Fruit fly (Drosophila melanogaster): ENCODE data around the gene CG7099.
A peak's percentile ranks its signal among the peaks of the same experiment; 100 is the strongest.

CG7099 gene

dm6 chr2L:13414525-13415481 lies 27.4 kb downstream of the CG7099 start, which contains the start of the genes CG16956, CG42784 and CG43850 (continued):
- TF ChIP-seq usp (GFP tag; optimal IDR thresholded peaks at IDR 0.05) (no peak), CG4730 (GFP tag; IDR thresholded peaks at IDR 0.05) (no peak), CG11456 (GFP tag; IDR thresholded peaks at IDR 0.05) (no peak), Ravus (GFP tag; IDR thresholded peaks at IDR 0.05) (no peak), CG12942 (GFP tag; optimal IDR thresholded peaks at IDR 0.05) (no peak), CG7556 (GFP tag; optimal IDR thresholded peaks at IDR 0.05) (peak; percentile 48), CG12071 (GFP tag; optimal IDR thresholded peaks at IDR 0.05) (peak; percentile 89), Sox102F (GFP tag; optimal IDR thresholded peaks at IDR 0.05) (peak; percentile 18), Ada2b (GFP tag; IDR thresholded peaks at IDR 0.05) (no peak), jing (GFP tag; optimal IDR thresholded peaks at IDR 0.05) (no peak), CG17361 (GFP tag; IDR thresholded peaks at IDR 0.05) (no peak), hkb (optimal IDR thresholded peaks at IDR 0.05) (no peak), hkb (GFP tag; IDR thresholded peaks at IDR 0.05) (no peak; the same call in 1 of the 2 replicates), gsb-n (tag; optimal IDR thresholded peaks at IDR 0.05) (no peak), CG30020 (tag; optimal IDR thresholded peaks at IDR 0.05) (no peak), CkIIα-i1 (GFP tag; IDR thresholded peaks at IDR 0.05) (no peak), slou (GFP tag; optimal IDR thresholded peaks at IDR 0.05) (no peak), pzg (GFP tag; optimal IDR thresholded peaks at IDR 0.05) (peak; percentile 19), CG4360 (GFP tag; IDR thresholded peaks at IDR 0.05) (no peak), CG6689 (GFP tag; IDR thresholded peaks at IDR 0.05) (no peak), CG18262 (tag; optimal IDR thresholded peaks at IDR 0.05) (no peak), CG12299 (tag; optimal IDR thresholded peaks at IDR 0.05) (peak; percentile 82), CG18599 (GFP tag; optimal IDR thresholded peaks at IDR 0.05) (peak; percentile 88), CG16779 (GFP tag; IDR thresholded peaks at IDR 0.05) (no peak), Rfx (GFP tag; IDR thresholded peaks at IDR 0.05) (peak; percentile 69), gcm2 (GFP tag; optimal IDR thresholded peaks at IDR 0.05) (no peak), Hsf (GFP tag; optimal IDR thresholded peaks at IDR 0.05) (peak; percentile 17), Dip3 (GFP tag; optimal IDR thresholded peaks at IDR 0.05) (no peak), CG17829 (tag; optimal IDR thresholded peaks at IDR 0.05) (no peak), CG10654 (GFP tag; optimal IDR thresholded peaks at IDR 0.05) (no peak), Ets97D (GFP tag; optimal IDR thresholded peaks at IDR 0.05) (peak; percentile 97), Lim3 (GFP tag; IDR thresholded peaks at IDR 0.05) (no peak), wek (GFP tag; optimal IDR thresholded peaks at IDR 0.05) (peak; percentile 80), Deaf1 (tag; optimal IDR thresholded peaks at IDR 0.05) (peak; percentile 48), luna (GFP tag; optimal IDR thresholded peaks at IDR 0.05) (no peak), Side (GFP tag; optimal IDR thresholded peaks at IDR 0.05) (peak; percentile 28), CG6854 (GFP tag; optimal IDR thresholded peaks at IDR 0.05) (peak; percentile 84), wor (GFP tag; IDR thresholded peaks at IDR 0.05) (no peak), sd (tag; optimal IDR thresholded peaks at IDR 0.05) (no peak), Dref (GFP tag; IDR thresholded peaks at IDR 0.05) (no peak), Dip2 (GFP tag; IDR thresholded peaks at IDR 0.05) (no peak), bcd (GFP tag; optimal IDR thresholded peaks at IDR 0.05) (peak; percentile 46), Bgb (GFP tag; IDR thresholded peaks at IDR 0.05; ENCODE audit: partially characterized antibody) (no peak), CG13296 (GFP tag; optimal IDR thresholded peaks at IDR 0.05) (peak; percentile 90), unc-4 (GFP tag; IDR thresholded peaks at IDR 0.05; ENCODE audit: partially characterized antibody) (no peak), Dp (GFP tag; optimal IDR thresholded peaks at IDR 0.05) (no peak), CG12236 (GFP tag; optimal IDR thresholded peaks at IDR 0.05) (no peak), CG11398 (GFP tag; optimal IDR thresholded peaks at IDR 0.05) (no peak), CG12391 (tag; optimal IDR thresholded peaks at IDR 0.05) (no peak), CG1529 (GFP tag; optimal IDR thresholded peaks at IDR 0.05) (peak; percentile 12)

Data from whole organism, embryonic.